Fruit fly (Drosophila melanogaster): ENCODE results near the gene OXA1L.

Gene OXA1L

dm6 chr3L:10866633-10867379 is 19.5 kb downstream of the OXA1L start (continued):
- TF ChIP-seq CG4404 (GFP tag; IDR thresholded peaks at IDR 0.05) (no peak), fd102C (GFP tag; optimal IDR thresholded peaks at IDR 0.05) (no peak), CG5180 (GFP tag; optimal IDR thresholded peaks at IDR 0.05) (no peak), CG7556 (GFP tag; optimal IDR thresholded peaks at IDR 0.05) (peak; percentile 43), CG8388 (GFP tag; optimal IDR thresholded peaks at IDR 0.05) (no peak), CG10431 (GFP tag; optimal IDR thresholded peaks at IDR 0.05) (no peak), p53 (GFP tag; optimal IDR thresholded peaks at IDR 0.05) (no peak), CG30403 (GFP tag; optimal IDR thresholded peaks at IDR 0.05) (peak; percentile 31), unc-4 (GFP tag; IDR thresholded peaks at IDR 0.05; ENCODE audit: partially characterized antibody) (no peak), amos (GFP tag; IDR thresholded peaks at IDR 0.05; ENCODE audit: partially characterized antibody) (no peak), dm (GFP tag; optimal IDR thresholded peaks at IDR 0.05) (no peak), ab (GFP tag; optimal IDR thresholded peaks at IDR 0.05) (no peak), H2.0 (GFP tag; IDR thresholded peaks at IDR 0.05) (0 out of 2 replicates have a peak, but pooled peaks have one; percentile 31), vnd (GFP tag; IDR thresholded peaks at IDR 0.05; ENCODE audit: partially characterized antibody) (no peak), odd (GFP tag; optimal IDR thresholded peaks at IDR 0.05) (no peak), crp (GFP tag; optimal IDR thresholded peaks at IDR 0.05) (no peak), seq (GFP tag; IDR thresholded peaks at IDR 0.05) (no peak), toy (GFP tag; IDR thresholded peaks at IDR 0.05) (no peak), chif (GFP tag; optimal IDR thresholded peaks at IDR 0.05) (peak in 1 of 2 experiments; percentile 39), h (optimal IDR thresholded peaks at IDR 0.05) (no peak), CG3065 (GFP tag; optimal IDR thresholded peaks at IDR 0.05) (no peak), CG33213 (GFP tag; optimal IDR thresholded peaks at IDR 0.05) (no peak), CrebB (tag; optimal IDR thresholded peaks at IDR 0.05) (no peak), tin (GFP tag; optimal IDR thresholded peaks at IDR 0.05) (no peak), Tbp (GFP tag; optimal IDR thresholded peaks at IDR 0.05) (no peak), CG3995 (GFP tag; optimal IDR thresholded peaks at IDR 0.05) (peak; percentile 12), pan (optimal IDR thresholded peaks at IDR 0.05) (no peak), pan (GFP tag; optimal IDR thresholded peaks at IDR 0.05 in 1 of 2, IDR thresholded peaks at IDR 0.05 in 1 of 2) (peak in 1 of 2 experiments; percentile 31), hbn (GFP tag; IDR thresholded peaks at IDR 0.05; ENCODE audit: partially characterized antibody) (no peak), Nf-YA (GFP tag; IDR thresholded peaks at IDR 0.05) (no peak), Rx (GFP tag; IDR thresholded peaks at IDR 0.05) (no peak), ranshi (GFP tag; IDR thresholded peaks at IDR 0.05) (0 out of 2 replicates have a peak, but pooled peaks have one; percentile 34), HLH54F (GFP tag; optimal IDR thresholded peaks at IDR 0.05) (no peak), HLH4C (GFP tag; IDR thresholded peaks at IDR 0.05; ENCODE audit: partially characterized antibody) (no peak), CG9215 (GFP tag; IDR thresholded peaks at IDR 0.05) (no peak; the same call in 1 of the 2 replicates), pros (GFP tag; optimal IDR thresholded peaks at IDR 0.05) (no peak), yki (optimal IDR thresholded peaks at IDR 0.05) (no peak), gsb (GFP tag; IDR thresholded peaks at IDR 0.05) (no peak), CG12942 (GFP tag; optimal IDR thresholded peaks at IDR 0.05) (no peak), zen (tag; optimal IDR thresholded peaks at IDR 0.05) (no peak), lab (GFP tag; optimal IDR thresholded peaks at IDR 0.05) (peak; percentile 58), NC2α (GFP tag; optimal IDR thresholded peaks at IDR 0.05) (no peak), sr (GFP tag; IDR thresholded peaks at IDR 0.05) (no peak), sc (optimal IDR thresholded peaks at IDR 0.05) (no peak), sc (GFP tag; optimal IDR thresholded peaks at IDR 0.05) (no peak), Myb (GFP tag; optimal IDR thresholded peaks at IDR 0.05) (peak; percentile 41), kay (GFP tag; optimal IDR thresholded peaks at IDR 0.05) (no peak), MBD-R2 (GFP tag; IDR thresholded peaks at IDR 0.05) (no peak; the same call in 1 of the 2 replicates), ato (GFP tag; IDR thresholded peaks at IDR 0.05; ENCODE audit: partially characterized antibody) (no peak), Oaz (GFP tag; IDR thresholded peaks at IDR 0.05) (no peak), ken (GFP tag; IDR thresholded peaks at IDR 0.05) (0 out of 3 replicates have a peak, but pooled peaks have one; percentile 38)
